Worm (Caenorhabditis elegans) whole organism, L3 larva: ENCODE data around the gene ccch-3.

Experiments used
- R02D3.7 ChIP-seq: fragments of 150-350 bp; optimal IDR thresholded peaks from 2 replicates; lab custom pipeline; 2014; ENCODE audit warnings: missing biosample characterization, missing genetic modification characterization
- aly-2 ChIP-seq: fragments of 150-350 bp; optimal IDR thresholded peaks from 2 replicates; lab custom pipeline; 2014; ENCODE audit warnings: missing biosample characterization, missing genetic modification characterization
- ama-1 ChIP-seq: fragments of 150-350 bp; optimal IDR thresholded peaks from 2 replicates; lab custom pipeline; 2018
- ceh-28 ChIP-seq: fragments of 150-350 bp; optimal IDR thresholded peaks from 2 replicates; lab custom pipeline; 2014; ENCODE audit warnings: missing biosample characterization, missing genetic modification reagents, missing genetic modification characterization
- ceh-82 ChIP-seq: fragments of 150-350 bp; optimal IDR thresholded peaks from 2 replicates; lab custom pipeline; 2014; ENCODE audit warnings: missing biosample characterization, missing genetic modification characterization
- egl-5 ChIP-seq: fragments of 150-350 bp; optimal IDR thresholded peaks from 2 replicates; lab custom pipeline; 2017; ENCODE audit warnings: missing biosample characterization, missing genetic modification reagents, missing genetic modification characterization, inconsistent platforms
- elt-1 ChIP-seq: fragments of 150-350 bp; optimal IDR thresholded peaks from 2 replicates; lab custom pipeline; 2014; ENCODE audit warnings: missing biosample characterization, missing genetic modification characterization
- elt-2 ChIP-seq: sonication (generic microtip); optimal IDR thresholded peaks from 2 replicates; lab custom pipeline; 2016; ENCODE audit warnings: missing genetic modification reagents, mild to moderate bottlenecking, missing genetic modification characterization, missing compliant biosample characterization
- elt-3 ChIP-seq, 3 experiments: fragments of 150-350 bp in 1 of 3; sonication (generic microtip) in 2 of 3; optimal IDR thresholded peaks; 2 replicates in 2 of 3; 4 replicates in 1 of 3; lab custom pipeline; 2014 to 2017; ENCODE audit warnings: missing biosample characterization in 3 of 3, missing genetic modification characterization in 3 of 3
- eor-1 ChIP-seq, 2 experiments: fragments of 150-350 bp; optimal IDR thresholded peaks; 2 replicates each; lab custom pipeline; 2014 to 2018; ENCODE audit warnings: missing biosample characterization in 2 of 2, missing genetic modification characterization in 2 of 2
- fkh-2 ChIP-seq: fragments of 150-350 bp; optimal IDR thresholded peaks from 2 replicates; lab custom pipeline; 2014; ENCODE audit warnings: missing biosample characterization, missing genetic modification reagents, missing genetic modification characterization
- hmg-11 ChIP-seq: sonication (generic microtip); optimal IDR thresholded peaks from 2 replicates; lab custom pipeline; 2016; ENCODE audit warnings: missing genetic modification characterization, missing compliant biosample characterization
- jun-1 ChIP-seq: fragments of 150-350 bp; optimal IDR thresholded peaks from 2 replicates; lab custom pipeline; 2014; ENCODE audit warnings: missing biosample characterization, missing genetic modification reagents, missing genetic modification characterization
- lin-15B ChIP-seq: fragments of 150-350 bp; optimal IDR thresholded peaks from 2 replicates; lab custom pipeline; 2014; ENCODE audit warnings: missing biosample characterization, missing genetic modification characterization
- lin-39 ChIP-seq: fragments of 150-350 bp; optimal IDR thresholded peaks from 2 replicates; lab custom pipeline; 2018; ENCODE audit warnings: missing biosample characterization, missing genetic modification reagents, missing genetic modification characterization
- lsy-12 ChIP-seq: sonication (generic microtip); optimal IDR thresholded peaks from 2 replicates; lab custom pipeline; 2016; ENCODE audit warnings: mild to moderate bottlenecking, missing genetic modification characterization, missing compliant biosample characterization
- mml-1 ChIP-seq: fragments of 150-350 bp; sonication (generic microtip); optimal IDR thresholded peaks from 3 replicates; lab custom pipeline; 2014; ENCODE audit warnings: missing biosample characterization, missing genetic modification characterization
- nfya-1 ChIP-seq: sonication (generic microtip); optimal IDR thresholded peaks from 2 replicates; lab custom pipeline; 2017; ENCODE audit warnings: missing genetic modification characterization, mild to moderate bottlenecking, missing compliant biosample characterization, antibody characterized with exemption, moderate library complexity; ENCODE audit not compliant: insufficient read depth
- nhr-11 ChIP-seq: fragments of 150-350 bp; optimal IDR thresholded peaks from 2 replicates; lab custom pipeline; 2014; ENCODE audit warnings: missing biosample characterization, missing genetic modification characterization
- nhr-23 ChIP-seq: fragments of 150-350 bp; optimal IDR thresholded peaks from 2 replicates; lab custom pipeline; 2014; ENCODE audit warnings: missing biosample characterization, missing genetic modification reagents, missing genetic modification characterization
- nhr-25 ChIP-seq: sonication (generic microtip); optimal IDR thresholded peaks from 2 replicates; lab custom pipeline; 2017; ENCODE audit warnings: missing biosample characterization, missing genetic modification characterization
- nhr-28 ChIP-seq: fragments of 150-350 bp; optimal IDR thresholded peaks from 2 replicates; lab custom pipeline; 2014; ENCODE audit warnings: missing biosample characterization, missing genetic modification characterization
- nhr-43 ChIP-seq: sonication (generic microtip); optimal IDR thresholded peaks from 2 replicates; lab custom pipeline; 2016; ENCODE audit warnings: mild to moderate bottlenecking, missing genetic modification characterization, missing compliant biosample characterization; ENCODE audit not compliant: poor library complexity, severe bottlenecking
- nhr-67 ChIP-seq: fragments of 150-350 bp; optimal IDR thresholded peaks from 2 replicates; lab custom pipeline; 2014; ENCODE audit warnings: missing biosample characterization, missing genetic modification characterization
- nhr-77 ChIP-seq: fragments of 150-350 bp; optimal IDR thresholded peaks from 2 replicates; lab custom pipeline; 2014; ENCODE audit warnings: missing biosample characterization, missing genetic modification characterization
- pha-4 ChIP-seq: fragments of 150-350 bp; optimal IDR thresholded peaks from 2 replicates; lab custom pipeline; 2014; ENCODE audit warnings: missing biosample characterization, missing genetic modification reagents, missing genetic modification characterization
- pqm-1 ChIP-seq: fragments of 150-350 bp; optimal IDR thresholded peaks from 2 replicates; lab custom pipeline; 2017; ENCODE audit warnings: missing biosample characterization, missing genetic modification characterization, inconsistent platforms
- sea-2 ChIP-seq: fragments of 150-350 bp; sonication (generic microtip); optimal IDR thresholded peaks from 4 replicates; lab custom pipeline; 2014; ENCODE audit warnings: missing biosample characterization, missing genetic modification reagents, missing genetic modification characterization
- skn-1 ChIP-seq: fragments of 150-350 bp; optimal IDR thresholded peaks from 2 replicates; lab custom pipeline; 2014; ENCODE audit warnings: missing biosample characterization, missing genetic modification characterization
- snpc-4 ChIP-seq: fragments of 150-350 bp; optimal IDR thresholded peaks from 2 replicates; lab custom pipeline; 2014; ENCODE audit warnings: missing biosample characterization, missing genetic modification characterization
- unc-39 ChIP-seq: sonication (generic microtip); optimal IDR thresholded peaks from 4 replicates; lab custom pipeline; 2017; ENCODE audit warnings: missing biosample characterization, missing genetic modification characterization
- unc-62 ChIP-seq: fragments of 150-350 bp; sonication (generic microtip); optimal IDR thresholded peaks from 4 replicates; lab custom pipeline; 2014; ENCODE audit warnings: missing biosample characterization, missing genetic modification reagents, missing genetic modification characterization
- zag-1 ChIP-seq: fragments of 150-350 bp; optimal IDR thresholded peaks from 2 replicates; lab custom pipeline; 2014; ENCODE audit warnings: missing biosample characterization, missing genetic modification characterization
- ztf-11 ChIP-seq: fragments of 150-350 bp; optimal IDR thresholded peaks from 2 replicates; lab custom pipeline; 2014; ENCODE audit warnings: missing biosample characterization, missing genetic modification characterization
- ztf-4 ChIP-seq: fragments of 150-350 bp; optimal IDR thresholded peaks from 2 replicates; lab custom pipeline; 2014; ENCODE audit warnings: missing biosample characterization, missing genetic modification characterization

Gene ccch-3

DNA sequence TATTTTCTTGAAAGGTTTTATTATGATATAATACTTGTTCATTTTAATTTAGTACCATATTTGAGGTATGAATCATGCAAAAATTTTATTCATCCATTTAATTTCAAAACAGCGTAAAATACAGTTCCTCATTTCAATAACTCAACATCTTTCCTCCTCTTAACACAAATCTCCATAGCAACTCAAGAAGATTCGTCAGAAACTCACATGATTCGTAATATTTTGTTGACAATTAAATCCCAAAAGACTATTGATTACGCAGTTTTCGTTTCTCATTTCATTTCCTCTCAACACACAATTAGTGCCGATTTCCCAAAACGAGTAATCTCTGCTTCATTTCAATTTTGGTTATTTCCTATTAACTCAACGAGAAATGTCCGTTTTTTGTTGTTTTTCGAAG, 48.8 kb upstream of the ccch-3 start, which contains the start of gene R11D1.2:
TSS of gene R11D1.2 (plus strand) at position 301 of the 400 bp plus-strand sequence.
- TF ChIP-seq nhr-25 (tag; lab: Kevin White, UChicago) (no peak), ama-1 (lab: Kevin White, UChicago) (no peak), nhr-67 (tag; lab: Kevin White, UChicago) (no peak), zag-1 (tag; lab: Kevin White, UChicago) (no peak), snpc-4 (tag; lab: Kevin White, UChicago) (no peak), fkh-2 (tag; lab: Kevin White, UChicago) (no peak), R02D3.7 (tag; lab: Kevin White, UChicago) (no peak), ztf-11 (tag; lab: Kevin White, UChicago) (no peak), unc-39 (tag; lab: Kevin White, UChicago) (no peak), nfya-1 (no peak), nhr-23 (tag; lab: Kevin White, UChicago) (no peak), eor-1 (tag; optimal IDR thresholded peaks at IDR 0.05; lab: Kevin White, UChicago) (no peak), hmg-11 (tag; lab: Kevin White, UChicago) (no peak)

DNA sequence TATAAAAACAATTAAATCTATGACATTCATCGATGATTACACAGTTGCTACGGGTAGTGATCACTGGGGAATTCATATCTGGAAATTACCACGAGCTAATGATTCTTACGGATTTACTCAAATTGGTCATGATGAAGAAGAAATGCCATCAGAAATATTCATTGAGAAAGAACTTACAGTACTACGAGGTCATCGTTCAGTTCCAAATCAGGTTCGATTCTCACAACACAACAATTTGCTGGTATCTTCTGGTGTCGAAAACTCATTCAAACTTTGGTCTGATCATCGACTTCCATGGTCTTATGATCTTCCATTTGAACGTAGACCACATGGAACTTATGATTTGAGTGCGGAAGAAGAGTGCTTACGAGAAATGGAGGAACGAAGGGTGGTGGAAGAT, 47.0 kb upstream of the ccch-3 start:
- TF ChIP-seq lsy-12: no peak
- no peak for TF ChIP-seq ztf-11 (tag; lab: Kevin White, UChicago)
- no peak for TF ChIP-seq nhr-11 (tag; lab: Kevin White, UChicago)
- TF ChIP-seq mml-1 (tag; lab: Kevin White, UChicago): no peak
- no peak for TF ChIP-seq aly-2
- TF ChIP-seq ztf-4 (tag; lab: Kevin White, UChicago): no peak

DNA sequence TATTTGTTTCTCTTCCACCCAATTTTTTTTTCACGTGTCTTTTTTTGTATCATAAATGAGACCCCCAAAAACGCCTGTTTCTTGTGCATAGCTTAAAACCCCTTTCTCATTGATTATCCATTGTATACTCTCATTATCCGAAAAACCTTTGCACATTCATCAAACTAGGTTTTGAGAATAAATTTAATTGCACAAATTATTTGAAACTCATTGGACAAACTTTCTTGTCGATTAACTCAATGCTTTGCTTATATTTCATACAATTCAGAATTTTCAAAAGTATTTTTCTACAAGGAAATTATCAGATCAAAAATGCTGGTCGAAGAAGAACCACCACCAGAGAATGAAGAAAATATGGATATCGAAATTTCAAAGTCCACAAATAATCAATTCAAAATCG, 44.6 kb upstream of the ccch-3 start, which contains the start of gene R11D1.1:
TSS of gene R11D1.1 (plus strand) at position 301 of the 400 bp plus-strand sequence.
- TF ChIP-seq ceh-28 (tag; lab: Kevin White, UChicago) (no peak), ama-1 (lab: Kevin White, UChicago) (no peak), nhr-43 (tag; lab: Kevin White, UChicago) (no peak), elt-1 (tag; lab: Kevin White, UChicago) (no peak), nhr-67 (tag; lab: Kevin White, UChicago) (no peak), egl-5 (no peak), elt-3 (tag; optimal IDR thresholded peaks at IDR 0.05; lab: Kevin White, UChicago) (no peak), nfya-1 (no peak), ztf-4 (tag; lab: Kevin White, UChicago) (no peak)

DNA sequence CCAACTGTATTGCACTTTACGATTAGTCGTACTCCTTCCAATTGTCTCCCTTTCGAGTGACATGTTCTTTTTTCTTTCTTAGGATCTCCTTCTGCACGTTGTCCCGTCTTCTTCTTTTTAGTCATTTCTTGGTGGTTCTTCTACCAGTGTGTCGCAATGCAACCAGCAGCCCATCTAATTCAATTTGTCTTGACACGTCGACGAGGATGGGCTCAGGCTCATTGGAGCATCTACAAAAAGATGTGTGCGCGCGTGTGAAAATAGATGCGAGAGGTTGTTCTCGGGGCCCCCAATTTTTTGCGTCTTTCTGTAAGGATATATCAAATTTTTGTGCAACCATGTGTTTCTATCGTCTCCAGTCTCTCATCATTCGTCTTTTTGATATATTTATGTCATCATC, 42.1 kb upstream of the ccch-3 start:
- TF ChIP-seq nfya-1: no peak
- TF ChIP-seq elt-3 (tag; optimal IDR thresholded peaks at IDR 0.05; lab: Kevin White, UChicago): no peak
- TF ChIP-seq sea-2 (GFP tag; lab: Kevin White, UChicago): no peak
- no peak for TF ChIP-seq lin-15B
- TF ChIP-seq zag-1 (tag; lab: Kevin White, UChicago): no peak
- TF ChIP-seq unc-39 (tag; lab: Kevin White, UChicago): no peak
- TF ChIP-seq ceh-82 (tag; lab: Kevin White, UChicago): no peak
- no peak for TF ChIP-seq nhr-23 (tag; lab: Kevin White, UChicago)
- TF ChIP-seq pqm-1 (tag; lab: Kevin White, UChicago): no peak
- no peak for TF ChIP-seq nhr-25 (tag; lab: Kevin White, UChicago)
- no peak for TF ChIP-seq ama-1 (lab: Kevin White, UChicago)
- no peak for TF ChIP-seq ztf-4 (tag; lab: Kevin White, UChicago)
- no peak for TF ChIP-seq eor-1 (tag; optimal IDR thresholded peaks at IDR 0.05; lab: Kevin White, UChicago)
- TF ChIP-seq nhr-28 (tag; lab: Kevin White, UChicago): no peak

DNA sequence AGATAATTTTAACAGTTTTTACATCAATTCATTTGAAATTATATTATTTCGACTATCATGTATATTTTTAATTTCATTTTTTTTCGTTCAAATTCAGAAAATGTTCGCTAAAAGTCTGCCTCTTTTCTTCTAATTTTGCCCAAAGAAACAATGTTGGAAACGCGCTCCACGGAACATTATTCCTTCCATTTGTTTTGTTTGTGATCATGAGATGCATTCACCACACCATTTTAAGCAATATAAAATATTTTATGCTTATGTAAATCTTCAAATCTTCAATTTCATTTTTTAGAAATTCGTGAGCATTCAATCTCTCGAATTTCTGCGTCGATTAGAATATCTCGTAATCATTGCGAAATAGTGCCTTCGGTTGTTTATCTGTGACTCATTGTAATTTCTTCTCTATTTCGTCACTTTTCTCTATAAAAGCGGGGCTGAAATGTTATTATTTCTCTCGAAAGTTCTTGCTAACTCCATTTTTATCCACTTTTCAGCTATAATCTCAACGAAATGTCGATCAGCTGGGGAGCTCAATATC, 37.9 kb upstream of the ccch-3 start, which contains the start of gene istr-1:
TSS of gene istr-1 (plus strand) at position 495 of the 538 bp plus-strand sequence.
- TF ChIP-seq snpc-4 (tag; lab: Kevin White, UChicago) (peak; percentile 17), nhr-25 (tag; lab: Kevin White, UChicago) (no peak), jun-1 (tag; lab: Kevin White, UChicago) (peak; percentile 16), nhr-43 (tag; lab: Kevin White, UChicago) (no peak), lin-39 (tag; lab: Kevin White, UChicago) (no peak), pha-4 (tag; lab: Kevin White, UChicago) (peak; percentile 36), R02D3.7 (tag; lab: Kevin White, UChicago) (no peak), ceh-82 (tag; lab: Kevin White, UChicago) (no peak), nfya-1 (peak; percentile 34), unc-62 (no peak), lin-15B (peak; percentile 51), pqm-1 (tag; lab: Kevin White, UChicago) (no peak), elt-1 (tag; lab: Kevin White, UChicago) (no peak), skn-1 (no peak), elt-2 (no peak), elt-3 (tag; optimal IDR thresholded peaks at IDR 0.05; lab: Kevin White, UChicago) (no peak), hmg-11 (tag; lab: Kevin White, UChicago) (peak; percentile 22), nhr-77 (tag; lab: Kevin White, UChicago) (no peak)
- TF ChIP-seq, all 47 proteins: peak for 6
